Fruit fly (Drosophila melanogaster) whole organism, embryonic: ENCODE results near the gene CG33490.

Experiments used
- ATbp ChIP-seq: fragments of 200-800 bp; sonication (Bioruptor generic); optimal IDR thresholded peaks from 2 replicates; lab custom pipeline; 2017; ENCODE audit warnings: missing biosample characterization, mild to moderate bottlenecking, missing genetic modification characterization, missing genetic modification reagents
- Asciz ChIP-seq: fragments of 200-800 bp; sonication (Bioruptor generic); optimal IDR thresholded peaks from 2 replicates; lab custom pipeline; 2017; ENCODE audit warnings: missing biosample characterization, mild to moderate bottlenecking, missing genetic modification characterization, missing genetic modification reagents
- CG11085 ChIP-seq: fragments of 200-800 bp; sonication (Bioruptor generic); IDR thresholded peaks from 2 replicates; pipeline ENCODE4 v1.3.6; 2022; ENCODE audit warnings: missing biosample characterization, missing genetic modification characterization
- CG11398 ChIP-seq: fragments of 200-800 bp; sonication (Bioruptor generic); optimal IDR thresholded peaks from 2 replicates; lab custom pipeline; 2016; ENCODE audit warnings: missing biosample characterization, missing genetic modification characterization
- CG14441 ChIP-seq: fragments of 200-800 bp; sonication (Bioruptor generic); IDR thresholded peaks from 2 replicates; pipeline ENCODE4 v1.3.6; 2022; ENCODE audit warnings: missing biosample characterization, missing genetic modification characterization
- CG15514 ChIP-seq: fragments of 200-800 bp; sonication (Bioruptor generic); optimal IDR thresholded peaks from 3 replicates; lab custom pipeline; 2017; ENCODE audit warnings: missing biosample characterization, missing genetic modification characterization, mild to moderate bottlenecking, moderate library complexity, missing genetic modification reagents
- CG15696 ChIP-seq: fragments of 200-800 bp; sonication (Bioruptor generic); optimal IDR thresholded peaks from 2 replicates; lab custom pipeline; 2019; ENCODE audit warnings: missing biosample characterization, mild to moderate bottlenecking, missing genetic modification characterization, moderate library complexity
- CG17359 ChIP-seq: fragments of 200-800 bp; sonication (Bioruptor generic); optimal IDR thresholded peaks from 3 replicates; lab custom pipeline; 2018; ENCODE audit warnings: missing biosample characterization, mild to moderate bottlenecking, missing genetic modification characterization, moderate library complexity
- CG17385 ChIP-seq: fragments of 200-800 bp; sonication (Bioruptor generic); optimal IDR thresholded peaks from 3 replicates; lab custom pipeline; 2018; ENCODE audit warnings: missing biosample characterization, mild to moderate bottlenecking, missing genetic modification characterization
- CG17802 ChIP-seq: fragments of 200-800 bp; sonication (Bioruptor generic); optimal IDR thresholded peaks from 2 replicates; lab custom pipeline; 2018; ENCODE audit warnings: missing biosample characterization, mild to moderate bottlenecking, missing genetic modification characterization, moderate library complexity
- CG1792 ChIP-seq: fragments of 200-800 bp; sonication (Bioruptor generic); optimal IDR thresholded peaks from 2 replicates; lab custom pipeline; 2016; ENCODE audit warnings: missing biosample characterization, missing genetic modification characterization
- CG18011 ChIP-seq: fragments of 200-800 bp; sonication (Bioruptor generic); optimal IDR thresholded peaks from 2 replicates; lab custom pipeline; 2017; ENCODE audit warnings: missing biosample characterization, missing genetic modification characterization, mild to moderate bottlenecking, moderate library complexity, missing genotype
- CG2678 ChIP-seq: fragments of 200-800 bp; sonication (Bioruptor generic); optimal IDR thresholded peaks from 3 replicates; lab custom pipeline; 2019; ENCODE audit warnings: missing biosample characterization, mild to moderate bottlenecking, missing genetic modification characterization, moderate library complexity
- CG3726 ChIP-seq: fragments of 200-800 bp; sonication (Bioruptor generic); IDR thresholded peaks from 3 replicates; pipeline ENCODE4, ENCODE4 v1.3.6; 2022; ENCODE audit warnings: missing biosample characterization, missing genetic modification characterization
- CG4282 ChIP-seq: fragments of 200-800 bp; sonication (Bioruptor generic); optimal IDR thresholded peaks from 2 replicates; lab custom pipeline; 2016; ENCODE audit warnings: missing biosample characterization, missing genetic modification characterization
- CG4360 ChIP-seq: fragments of 200-800 bp; sonication (Bioruptor generic); IDR thresholded peaks from 2 replicates; pipeline ENCODE4 v1.3.6; 2022; ENCODE audit warnings: missing biosample characterization, missing genetic modification characterization
- CG6683 ChIP-seq: fragments of 200-800 bp; sonication (Bioruptor generic); optimal IDR thresholded peaks from 2 replicates; lab custom pipeline; 2017; ENCODE audit warnings: missing biosample characterization, mild to moderate bottlenecking, missing genetic modification characterization, missing genetic modification reagents
- CG6813 ChIP-seq: fragments of 200-800 bp; sonication (Bioruptor generic); optimal IDR thresholded peaks from 2 replicates; lab custom pipeline; 2017; ENCODE audit warnings: missing biosample characterization, missing genetic modification characterization, mild to moderate bottlenecking, moderate library complexity, missing genetic modification reagents
- CG6854 ChIP-seq: fragments of 200-800 bp; sonication (Bioruptor generic); optimal IDR thresholded peaks from 3 replicates; lab custom pipeline; 2017; ENCODE audit warnings: missing biosample characterization, mild to moderate bottlenecking, missing genetic modification characterization
- D19B ChIP-seq: fragments of 200-800 bp; sonication (Bioruptor generic); optimal IDR thresholded peaks from 2 replicates; lab custom pipeline; 2017; ENCODE audit warnings: missing biosample characterization, mild to moderate bottlenecking, missing genetic modification characterization
- Dp ChIP-seq: fragments of 200-800 bp; sonication (Bioruptor generic); optimal IDR thresholded peaks from 2 replicates; lab custom pipeline; 2018; ENCODE audit warnings: missing biosample characterization, mild to moderate bottlenecking, missing genetic modification characterization, moderate library complexity
- Fer1 ChIP-seq: fragments of 200-800 bp; sonication (Bioruptor generic); optimal IDR thresholded peaks from 2 replicates; lab custom pipeline; 2017; ENCODE audit warnings: missing biosample characterization, mild to moderate bottlenecking, missing genetic modification characterization
- Fer3 ChIP-seq: fragments of 200-800 bp; sonication (Bioruptor generic); optimal IDR thresholded peaks from 2 replicates; lab custom pipeline; 2018; ENCODE audit warnings: missing biosample characterization, mild to moderate bottlenecking, missing genetic modification characterization, moderate library complexity
- Hr3 ChIP-seq: fragments of 200-800 bp; sonication (Bioruptor generic); optimal IDR thresholded peaks from 3 replicates; lab custom pipeline; 2016; ENCODE audit warnings: missing biosample characterization, missing genetic modification characterization
- Lim3 ChIP-seq: fragments of 200-800 bp; sonication (Bioruptor generic); IDR thresholded peaks from 2 replicates; pipeline ENCODE4 v1.3.6; 2022; ENCODE audit warnings: missing biosample characterization, missing genetic modification characterization
- Max ChIP-seq: fragments of 200-800 bp; sonication (Bioruptor generic); optimal IDR thresholded peaks from 2 replicates; lab custom pipeline; 2016; ENCODE audit warnings: missing biosample characterization, mild to moderate bottlenecking, missing genetic modification characterization
- NFAT ChIP-seq: fragments of 200-800 bp; sonication (Bioruptor generic); IDR thresholded peaks from 2 replicates; pipeline ENCODE4 v1.3.6; 2022; ENCODE audit warnings: missing biosample characterization, missing genetic modification characterization
- Scr ChIP-seq: fragments of 200-800 bp; sonication (Bioruptor generic); IDR thresholded peaks from 2 replicates; pipeline ENCODE4 v1.3.6; 2022; ENCODE audit warnings: missing biosample characterization, missing genetic modification characterization; ENCODE audit not compliant: partially characterized antibody
- Sry-β ChIP-seq: fragments of 200-800 bp; sonication (Bioruptor generic); optimal IDR thresholded peaks from 2 replicates; lab custom pipeline; 2018; ENCODE audit warnings: missing biosample characterization, mild to moderate bottlenecking, missing genetic modification characterization, moderate library complexity
- Sry-δ ChIP-seq: fragments of 200-800 bp; sonication (Bioruptor generic); optimal IDR thresholded peaks from 2 replicates; lab custom pipeline; 2016; ENCODE audit warnings: missing biosample characterization, missing genetic modification characterization
- Xrp1 ChIP-seq: fragments of 200-800 bp; sonication (Bioruptor generic); IDR thresholded peaks from 2 replicates; pipeline ENCODE4 v1.3.6; 2022; ENCODE audit warnings: missing biosample characterization, missing genetic modification characterization
- ci ChIP-seq: fragments of 200-800 bp; sonication (Bioruptor generic); IDR thresholded peaks from 3 replicates; pipeline ENCODE4 v1.3.6; 2022; ENCODE audit warnings: missing biosample characterization, missing genetic modification characterization
- fru ChIP-seq: fragments of >200 bp; optimal IDR thresholded peaks from 2 replicates; lab custom pipeline; 2017
- ftz-f1 ChIP-seq: fragments of 200-800 bp; sonication (Bioruptor generic); optimal IDR thresholded peaks from 2 replicates; lab custom pipeline; 2016; ENCODE audit warnings: missing biosample characterization, missing genetic modification characterization
- fu2 ChIP-seq: fragments of 200-800 bp; sonication (Bioruptor generic); optimal IDR thresholded peaks from 2 replicates; lab custom pipeline; 2016; ENCODE audit warnings: missing biosample characterization, missing genetic modification characterization
- gem ChIP-seq: fragments of 200-800 bp; sonication (Bioruptor generic); optimal IDR thresholded peaks from 2 replicates; lab custom pipeline; 2019; ENCODE audit warnings: missing biosample characterization, mild to moderate bottlenecking, missing genetic modification characterization, moderate library complexity
- gro ChIP-seq: fragments of 200-800 bp; sonication (Bioruptor generic); optimal IDR thresholded peaks from 2 replicates; lab custom pipeline; 2016; ENCODE audit warnings: missing biosample characterization, missing genetic modification characterization
- ind ChIP-seq: fragments of 200-800 bp; sonication (Bioruptor generic); optimal IDR thresholded peaks from 3 replicates; lab custom pipeline; 2016; ENCODE audit warnings: missing biosample characterization, missing genetic modification characterization
- inv ChIP-seq: fragments of 200-800 bp; sonication (Bioruptor generic); IDR thresholded peaks from 2 replicates; pipeline ENCODE4 v1.3.6; 2022; ENCODE audit warnings: missing biosample characterization, missing genetic modification characterization; ENCODE audit not compliant: partially characterized antibody
- maf-S ChIP-seq: fragments of 200-800 bp; sonication (Bioruptor generic); optimal IDR thresholded peaks from 2 replicates; lab custom pipeline; 2016; ENCODE audit warnings: missing biosample characterization, missing genetic modification characterization
- mam ChIP-seq: fragments of 200-800 bp; sonication (Bioruptor generic); optimal IDR thresholded peaks from 3 replicates; lab custom pipeline; 2016; ENCODE audit warnings: missing biosample characterization, missing genetic modification characterization
- p53 ChIP-seq: fragments of 200-800 bp; sonication (Bioruptor generic); optimal IDR thresholded peaks from 2 replicates; lab custom pipeline; 2016; ENCODE audit warnings: missing biosample characterization, missing genetic modification characterization
- prd ChIP-seq, 3 experiments: fragments of >200 bp in 2 of 3; fragments of 200-800 bp in 1 of 3; sonication (Bioruptor generic) in 1 of 3; optimal IDR thresholded peaks in 2 of 3; IDR thresholded peaks in 1 of 3; 2 replicates in 2 of 3; 3 replicates in 1 of 3; pipeline versions ENCODE4 v1.3.6 to Lab custom; 2017 to 2022; ENCODE audit warnings: missing biosample characterization in 1 of 3, missing genetic modification characterization in 1 of 3
- schlank ChIP-seq: fragments of 200-800 bp; sonication (Bioruptor generic); optimal IDR thresholded peaks from 2 replicates; lab custom pipeline; 2018; ENCODE audit warnings: missing biosample characterization, mild to moderate bottlenecking, missing genetic modification characterization
- scrt ChIP-seq: fragments of 200-800 bp; sonication (Bioruptor generic); optimal IDR thresholded peaks from 2 replicates; lab custom pipeline; 2018; ENCODE audit warnings: missing biosample characterization, mild to moderate bottlenecking, missing genetic modification characterization, moderate library complexity
- sd ChIP-seq: fragments of 200-800 bp; sonication (Bioruptor generic); optimal IDR thresholded peaks from 3 replicates; lab custom pipeline; 2018; ENCODE audit warnings: missing biosample characterization, mild to moderate bottlenecking, missing genetic modification characterization, moderate library complexity
- stwl ChIP-seq: fragments of 200-800 bp; sonication (Bioruptor generic); optimal IDR thresholded peaks from 3 replicates; lab custom pipeline; 2018; ENCODE audit warnings: missing biosample characterization, mild to moderate bottlenecking, missing genetic modification characterization, moderate library complexity
- tx ChIP-seq: fragments of 200-800 bp; sonication (Bioruptor generic); optimal IDR thresholded peaks from 2 replicates; lab custom pipeline; 2016; ENCODE audit warnings: missing biosample characterization, missing genetic modification characterization
- wek ChIP-seq: fragments of 200-800 bp; sonication (Bioruptor generic); optimal IDR thresholded peaks from 3 replicates; lab custom pipeline; 2018; ENCODE audit warnings: missing biosample characterization, mild to moderate bottlenecking, missing genetic modification characterization, moderate library complexity

The CG33490 gene

DNA sequence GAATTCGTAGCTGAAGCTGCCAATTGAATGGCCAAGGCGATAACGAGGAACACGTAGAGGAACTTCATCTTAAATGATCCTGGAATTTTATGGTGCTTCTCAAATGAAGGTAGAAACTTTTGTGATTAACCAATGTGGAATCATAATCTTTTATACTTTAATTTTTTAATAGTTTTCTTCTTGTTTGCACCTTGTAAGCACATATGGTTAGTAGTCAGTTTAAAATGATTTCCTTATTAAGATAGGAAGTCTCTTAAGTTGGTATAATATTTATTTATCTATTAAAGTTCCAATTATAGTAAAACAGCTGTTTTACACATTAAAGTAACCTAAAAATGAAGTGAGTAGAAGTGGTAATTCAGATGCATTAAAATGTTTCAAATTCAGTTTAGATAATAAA lies 6.5 kb upstream of the CG33490 start, which contains the start of gene CG43391:
TSS of gene CG43391 (minus strand) at position 101 of the 400 bp plus-strand sequence.
- no peak for TF ChIP-seq mam (GFP tag; lab: Kevin White, UChicago)
- no peak for TF ChIP-seq Dp (GFP tag; lab: Kevin White, UChicago)
- TF ChIP-seq schlank (tag; lab: Kevin White, UChicago): no peak
- TF ChIP-seq Fer3 (tag; lab: Kevin White, UChicago): no peak
- no peak for TF ChIP-seq Hr3 (GFP tag; lab: Kevin White, UChicago)
- no peak for TF ChIP-seq Asciz (GFP tag; lab: Kevin White, UChicago)
- TF ChIP-seq Scr (GFP tag; lab: Robert Waterston, UW): no peak
- no peak for TF ChIP-seq CG17359
- TF ChIP-seq ftz-f1 (GFP tag; lab: Kevin White, UChicago): no peak
- no peak for TF ChIP-seq CG14441
- no peak for TF ChIP-seq prd (optimal IDR thresholded peaks at IDR 0.05; lab: Kevin White, UChicago)
- TF ChIP-seq prd (GFP tag; IDR thresholded peaks at IDR 0.05; lab: Robert Waterston, UW): no peak
- no peak for TF ChIP-seq CG17385 (GFP tag; lab: Kevin White, UChicago)
- no peak for TF ChIP-seq CG6813 (GFP tag; lab: Kevin White, UChicago)
- no peak for TF ChIP-seq NFAT (GFP tag; lab: Robert Waterston, UW)
- no peak for TF ChIP-seq CG11398 (GFP tag; lab: Kevin White, UChicago)
- no peak for TF ChIP-seq p53 (GFP tag; lab: Kevin White, UChicago)
- TF ChIP-seq inv (GFP tag; lab: Robert Waterston, UW): no peak

dm6 chr3L:11579919-11580318 lies 5.5 kb upstream of the CG33490 start, which contains the start of gene CG43390:
CG43390 (minus strand) TSS chr3L:11579950.
- TF ChIP-seq CG6854 (GFP tag; lab: Kevin White, UChicago) (peak; percentile 53), Lim3 (GFP tag; lab: Robert Waterston, UW) (no peak), maf-S (GFP tag; lab: Kevin White, UChicago) (peak; percentile 7), tx (GFP tag; lab: Kevin White, UChicago) (no peak), CG15696 (no peak), CG4282 (GFP tag; lab: Kevin White, UChicago) (no peak), Max (no peak), Sry-β (GFP tag; lab: Kevin White, UChicago) (no peak), gro (peak; percentile 59), ci (GFP tag; lab: Robert Waterston, UW) (no peak), fru (lab: Kevin White, UChicago) (no peak), Xrp1 (GFP tag; lab: Robert Waterston, UW) (peak; percentile 37), CG4360 (GFP tag; lab: Robert Waterston, UW) (no peak), CG6683 (GFP tag; lab: Kevin White, UChicago) (peak; percentile 7), Fer1 (GFP tag; lab: Kevin White, UChicago) (peak; percentile 77), CG15514 (GFP tag; lab: Kevin White, UChicago) (peak; percentile 38), sd (tag; lab: Kevin White, UChicago) (peak; percentile 64), ATbp (GFP tag; lab: Kevin White, UChicago) (peak; percentile 69), stwl (tag; lab: Kevin White, UChicago) (no peak), mam (GFP tag; lab: Kevin White, UChicago) (peak; percentile 10), CG18011 (GFP tag; lab: Kevin White, UChicago) (no peak), Fer3 (tag; lab: Kevin White, UChicago) (peak; percentile 60), p53 (GFP tag; lab: Kevin White, UChicago) (no peak), ind (GFP tag; lab: Kevin White, UChicago) (no peak), CG1792 (GFP tag; lab: Kevin White, UChicago) (peak; percentile 11), fu2 (GFP tag; lab: Kevin White, UChicago) (no peak), CG17802 (tag; lab: Kevin White, UChicago) (no peak), CG11085 (no peak), Sry-δ (no peak), wek (peak; percentile 48), CG2678 (tag; lab: Kevin White, UChicago) (peak; percentile 83), scrt (GFP tag; lab: Kevin White, UChicago) (peak; percentile 39), CG3726 (GFP tag; lab: Robert Waterston, UW) (no peak), D19B (GFP tag; lab: Kevin White, UChicago) (peak; percentile 9), gem (tag; lab: Kevin White, UChicago) (peak; percentile 59)
